Fruit fly (Drosophila melanogaster) whole organism, embryonic: ENCODE measurements around the gene CG9171.

Source experiments
- Awh ChIP-seq: fragments of 200-800 bp; sonication (Bioruptor generic); IDR thresholded peaks from 2 replicates; pipeline ENCODE4, ENCODE4 v1.3.6; 2022; ENCODE audit warnings: missing biosample characterization, missing genetic modification characterization
- Blimp-1 ChIP-seq: fragments of 200-800 bp; sonication (Bioruptor generic); optimal IDR thresholded peaks from 3 replicates; lab custom pipeline; 2018; ENCODE audit warnings: missing biosample characterization, missing genetic modification characterization, mild to moderate bottlenecking, moderate library complexity, missing genetic modification reagents
- BtbVII ChIP-seq: fragments of 200-800 bp; sonication (Bioruptor generic); optimal IDR thresholded peaks from 3 replicates; lab custom pipeline; 2017; ENCODE audit warnings: missing biosample characterization, mild to moderate bottlenecking, missing genetic modification characterization
- CG10147 ChIP-seq: fragments of 200-800 bp; sonication (Bioruptor generic); optimal IDR thresholded peaks from 2 replicates; lab custom pipeline; 2019; ENCODE audit warnings: missing biosample characterization, mild to moderate bottlenecking, missing genetic modification characterization, moderate library complexity
- CG1024 ChIP-seq: fragments of 200-800 bp; sonication (Bioruptor generic); IDR thresholded peaks from 2 replicates; pipeline ENCODE4 v1.3.6; 2022; ENCODE audit warnings: missing biosample characterization, missing genetic modification characterization
- CG10274 ChIP-seq: fragments of 200-800 bp; sonication (Bioruptor generic); optimal IDR thresholded peaks from 3 replicates; lab custom pipeline; 2017; ENCODE audit warnings: missing biosample characterization, mild to moderate bottlenecking, missing genetic modification characterization
- CG11085 ChIP-seq: fragments of 200-800 bp; sonication (Bioruptor generic); IDR thresholded peaks from 2 replicates; pipeline ENCODE4 v1.3.6; 2022; ENCODE audit warnings: missing biosample characterization, missing genetic modification characterization
- CG12942 ChIP-seq: fragments of 200-800 bp; sonication (Bioruptor generic); optimal IDR thresholded peaks from 3 replicates; lab custom pipeline; 2016; ENCODE audit warnings: missing biosample characterization, missing genetic modification characterization
- CG14441 ChIP-seq: fragments of 200-800 bp; sonication (Bioruptor generic); IDR thresholded peaks from 2 replicates; pipeline ENCODE4 v1.3.6; 2022; ENCODE audit warnings: missing biosample characterization, missing genetic modification characterization
- CG14860 ChIP-seq: fragments of 200-800 bp; sonication (Bioruptor generic); IDR thresholded peaks from 3 replicates; pipeline ENCODE4 v1.3.6; 2022; ENCODE audit warnings: missing biosample characterization, missing genetic modification characterization; ENCODE audit not compliant: partially characterized antibody
- CG15073 ChIP-seq: fragments of 200-800 bp; sonication (Bioruptor generic); optimal IDR thresholded peaks from 2 replicates; lab custom pipeline; 2016; ENCODE audit warnings: missing biosample characterization, missing genetic modification characterization
- CG1529 ChIP-seq: fragments of 200-800 bp; sonication (Bioruptor generic); optimal IDR thresholded peaks from 3 replicates; lab custom pipeline; 2018; ENCODE audit warnings: missing biosample characterization, missing genetic modification characterization
- CG15479 ChIP-seq: fragments of 200-800 bp; sonication (Bioruptor generic); optimal IDR thresholded peaks from 3 replicates; lab custom pipeline; 2019; ENCODE audit warnings: missing biosample characterization, mild to moderate bottlenecking, missing genetic modification characterization, moderate library complexity
- CG16863 ChIP-seq: fragments of 200-800 bp; sonication (Bioruptor generic); optimal IDR thresholded peaks from 3 replicates; lab custom pipeline; 2016; ENCODE audit warnings: missing biosample characterization, missing genetic modification characterization
- CG17361 ChIP-seq: fragments of 200-800 bp; sonication (Bioruptor generic); IDR thresholded peaks from 3 replicates; pipeline ENCODE4 v1.3.6; 2022; ENCODE audit warnings: missing biosample characterization, missing genetic modification characterization
- CG2199 ChIP-seq: fragments of 200-800 bp; sonication (Bioruptor generic); IDR thresholded peaks from 3 replicates; pipeline ENCODE4 v1.3.6; 2022; ENCODE audit warnings: missing biosample characterization, missing genetic modification characterization
- CG42726 ChIP-seq: fragments of 200-800 bp; sonication (Bioruptor generic); IDR thresholded peaks from 2 replicates; pipeline ENCODE4 v1.3.6; 2022; ENCODE audit warnings: missing biosample characterization, missing genetic modification characterization; ENCODE audit not compliant: partially characterized antibody
- CG4424 ChIP-seq: fragments of 200-800 bp; sonication (Bioruptor generic); optimal IDR thresholded peaks from 3 replicates; lab custom pipeline; 2016; ENCODE audit warnings: missing biosample characterization, missing genetic modification characterization
- CG9437 ChIP-seq: fragments of 200-800 bp; sonication (Bioruptor generic); optimal IDR thresholded peaks from 2 replicates; lab custom pipeline; 2018; ENCODE audit warnings: missing biosample characterization, mild to moderate bottlenecking, missing genetic modification characterization
- CG9609 ChIP-seq: fragments of 200-800 bp; sonication (Bioruptor generic); optimal IDR thresholded peaks from 3 replicates; lab custom pipeline; 2016; ENCODE audit warnings: missing biosample characterization, missing genetic modification characterization
- CoRest ChIP-seq: fragments of 200-800 bp; sonication (Bioruptor generic); optimal IDR thresholded peaks from 3 replicates; lab custom pipeline; 2018; ENCODE audit warnings: missing biosample characterization, mild to moderate bottlenecking, missing genetic modification characterization, moderate library complexity
- CrebB ChIP-seq: fragments of 200-800 bp; sonication (Bioruptor generic); optimal IDR thresholded peaks from 3 replicates; lab custom pipeline; 2018; ENCODE audit warnings: missing biosample characterization, mild to moderate bottlenecking, missing genetic modification characterization
- D19B ChIP-seq: fragments of 200-800 bp; sonication (Bioruptor generic); optimal IDR thresholded peaks from 2 replicates; lab custom pipeline; 2017; ENCODE audit warnings: missing biosample characterization, mild to moderate bottlenecking, missing genetic modification characterization
- Elba2 ChIP-seq: fragments of 200-800 bp; sonication (Bioruptor generic); optimal IDR thresholded peaks from 3 replicates; lab custom pipeline; 2016; ENCODE audit warnings: missing biosample characterization, missing genetic modification characterization
- Gug ChIP-seq: fragments of 200-800 bp; sonication (Bioruptor generic); IDR thresholded peaks from 4 replicates; pipeline ENCODE4 v1.3.6; 2022; ENCODE audit warnings: missing biosample characterization, missing genetic modification characterization
- HmgZ ChIP-seq: fragments of 200-800 bp; sonication (Bioruptor generic); optimal IDR thresholded peaks from 2 replicates; lab custom pipeline; 2018; ENCODE audit warnings: missing biosample characterization, mild to moderate bottlenecking, missing genetic modification characterization
- Hr78 ChIP-seq, 2 experiments: fragments of 200-800 bp in 1 of 2; fragments of >200 bp in 1 of 2; sonication (Bioruptor generic) in 1 of 2; optimal IDR thresholded peaks; 2 replicates each; lab custom pipeline; 2017 to 2019; ENCODE audit warnings: missing biosample characterization in 2 of 2, missing genetic modification characterization in 2 of 2, mild to moderate bottlenecking in 1 of 2, moderate library complexity in 1 of 2
- Jarid2 ChIP-seq: fragments of 200-800 bp; sonication (Bioruptor generic); optimal IDR thresholded peaks from 3 replicates; lab custom pipeline; 2017; ENCODE audit warnings: mild to moderate bottlenecking, missing biosample characterization, missing genetic modification reagents, missing genetic modification characterization
- Lpt ChIP-seq: fragments of >200 bp; optimal IDR thresholded peaks from 2 replicates; lab custom pipeline; 2018; ENCODE audit warnings: missing biosample characterization, missing genetic modification characterization
- NC2β ChIP-seq: fragments of 200-800 bp; sonication (Bioruptor generic); optimal IDR thresholded peaks from 2 replicates; lab custom pipeline; 2016; ENCODE audit warnings: missing biosample characterization, missing genetic modification characterization
- Nf-YA ChIP-seq: fragments of 200-800 bp; sonication (Bioruptor generic); IDR thresholded peaks from 2 replicates; pipeline ENCODE4 v1.3.6; 2022; ENCODE audit warnings: missing biosample characterization, missing genetic modification characterization
- Sin3A ChIP-seq: fragments of >200 bp; optimal IDR thresholded peaks from 2 replicates; lab custom pipeline; 2018
- Sox102F ChIP-seq: fragments of 200-800 bp; sonication (Bioruptor generic); optimal IDR thresholded peaks from 2 replicates; lab custom pipeline; 2018; ENCODE audit warnings: missing biosample characterization, mild to moderate bottlenecking, missing genetic modification characterization, moderate library complexity
- Usf ChIP-seq: fragments of 200-800 bp; sonication (Bioruptor generic); optimal IDR thresholded peaks from 2 replicates; lab custom pipeline; 2017; ENCODE audit warnings: missing genotype, missing biosample characterization, missing genetic modification characterization
- az2 ChIP-seq: fragments of 200-800 bp; sonication (Bioruptor generic); optimal IDR thresholded peaks from 3 replicates; lab custom pipeline; 2016; ENCODE audit warnings: missing biosample characterization, missing genetic modification characterization
- bbx ChIP-seq: fragments of 200-800 bp; sonication (Bioruptor generic); IDR thresholded peaks from 2 replicates; pipeline ENCODE4 v1.3.6; 2022; ENCODE audit warnings: missing biosample characterization, missing genetic modification characterization; ENCODE audit not compliant: partially characterized antibody
- danr ChIP-seq: fragments of 200-800 bp; sonication (Bioruptor generic); IDR thresholded peaks from 2 replicates; pipeline ENCODE4 v1.3.6; 2022; ENCODE audit warnings: missing biosample characterization, missing genetic modification characterization
- en ChIP-seq: fragments of 200-800 bp; sonication (Bioruptor generic); optimal IDR thresholded peaks from 2 replicates; lab custom pipeline; 2016; ENCODE audit warnings: missing biosample characterization, missing genetic modification characterization
- gce ChIP-seq: fragments of 200-800 bp; sonication (Bioruptor generic); IDR thresholded peaks from 3 replicates; pipeline ENCODE4 v1.3.6; 2022; ENCODE audit warnings: missing biosample characterization, missing genetic modification characterization
- hbn ChIP-seq: fragments of 200-800 bp; sonication (Bioruptor generic); IDR thresholded peaks from 2 replicates; pipeline ENCODE4 v1.3.6; 2022; ENCODE audit warnings: missing biosample characterization, missing genetic modification characterization; ENCODE audit not compliant: partially characterized antibody
- insv ChIP-seq, 2 experiments: fragments of 200-800 bp; sonication (Bioruptor generic); optimal IDR thresholded peaks; 3 replicates each; lab custom pipeline; 2016 to 2018; ENCODE audit warnings: missing biosample characterization in 2 of 2, missing genetic modification characterization in 2 of 2
- inv ChIP-seq: fragments of 200-800 bp; sonication (Bioruptor generic); IDR thresholded peaks from 2 replicates; pipeline ENCODE4 v1.3.6; 2022; ENCODE audit warnings: missing biosample characterization, missing genetic modification characterization; ENCODE audit not compliant: partially characterized antibody
- knrl ChIP-seq: fragments of 200-800 bp; sonication (Bioruptor generic); IDR thresholded peaks from 3 replicates; pipeline ENCODE4 v1.3.6; 2022; ENCODE audit warnings: missing biosample characterization, missing genetic modification characterization; ENCODE audit not compliant: partially characterized antibody
- pan ChIP-seq, 4 experiments: fragments of >200 bp in 3 of 4; fragments of 200-800 bp in 1 of 4; sonication (Bioruptor generic) in 1 of 4; optimal IDR thresholded peaks in 3 of 4; IDR thresholded peaks in 1 of 4; 2 replicates each; pipeline versions ENCODE4 v1.3.6 to Lab custom; 2017 to 2022; ENCODE audit warnings: missing biosample characterization in 2 of 4, missing genetic modification characterization in 2 of 4, mixed read lengths in 1 of 4
- psq ChIP-seq: fragments of 200-800 bp; sonication (Bioruptor generic); optimal IDR thresholded peaks from 2 replicates; lab custom pipeline; 2017; ENCODE audit warnings: missing biosample characterization, missing genetic modification characterization
- tna ChIP-seq: fragments of 200-800 bp; sonication (Bioruptor generic); IDR thresholded peaks from 2 replicates; pipeline ENCODE4 v1.3.6; 2022; ENCODE audit warnings: missing biosample characterization, missing genetic modification characterization; ENCODE audit not compliant: partially characterized antibody
- trem ChIP-seq: fragments of 200-800 bp; optimal IDR thresholded peaks from 3 replicates; lab custom pipeline; 2019; ENCODE audit warnings: missing biosample characterization, mild to moderate bottlenecking, missing genetic modification characterization, moderate library complexity
- trh ChIP-seq: fragments of 200-800 bp; sonication (Bioruptor generic); optimal IDR thresholded peaks from 2 replicates; lab custom pipeline; 2016; ENCODE audit warnings: missing biosample characterization, missing genetic modification characterization
- z ChIP-seq: fragments of 200-800 bp; sonication (Bioruptor generic); IDR thresholded peaks from 3 replicates; pipeline ENCODE4 v1.3.6; 2022; ENCODE audit warnings: missing biosample characterization, missing genetic modification characterization
- zen ChIP-seq: fragments of 200-800 bp; sonication (Bioruptor generic); optimal IDR thresholded peaks from 3 replicates; lab custom pipeline; 2018; ENCODE audit warnings: missing biosample characterization, mild to moderate bottlenecking, missing genetic modification characterization, moderate library complexity

The CG9171 gene

dm6 chr2L:5771179-5771578 lies 28.9 kb downstream of the CG9171 start (continued):
- TF ChIP-seq trem (tag; lab: Kevin White, UChicago) (no peak), CG11085 (GFP tag; lab: Robert Waterston, UW) (peak; percentile 18; the same call in 1 of the 2 replicates), danr (GFP tag; lab: Robert Waterston, UW) (no peak), hbn (GFP tag; lab: Robert Waterston, UW) (no peak), CG14441 (GFP tag; lab: Robert Waterston, UW) (peak; percentile 44; the same call in 1 of the 2 replicates), Awh (GFP tag; lab: Robert Waterston, UW) (no peak), Elba2 (GFP tag; lab: Kevin White, UChicago) (no peak), Usf (GFP tag; lab: Kevin White, UChicago) (no peak), Sin3A (lab: Kevin White, UChicago) (no peak), CrebB (tag; lab: Kevin White, UChicago) (no peak), CG42726 (GFP tag; lab: Robert Waterston, UW) (peak; percentile 92), CG9437 (no peak), CG10274 (GFP tag; lab: Kevin White, UChicago) (no peak), CG14860 (0 out of 3 replicates have a peak, but pooled peaks have one; percentile 55), CG2199 (GFP tag; lab: Robert Waterston, UW) (no peak), NC2β (GFP tag; lab: Kevin White, UChicago) (no peak), pan (optimal IDR thresholded peaks at IDR 0.05; lab: Kevin White, UChicago) (no peak), pan (GFP tag; optimal IDR thresholded peaks at IDR 0.05 in 1 of 2, IDR thresholded peaks at IDR 0.05 in 1 of 2) (no peak), Gug (GFP tag; lab: Robert Waterston, UW) (peak; percentile 58; the same call in 3 of the 4 replicates), z (GFP tag; lab: Robert Waterston, UW) (no peak), CG9609 (GFP tag; lab: Kevin White, UChicago) (peak; percentile 1), knrl (GFP tag; lab: Robert Waterston, UW) (peak; percentile 77), Jarid2 (GFP tag; lab: Kevin White, UChicago) (no peak), en (GFP tag; lab: Kevin White, UChicago) (no peak), CG17361 (GFP tag; lab: Robert Waterston, UW) (peak; percentile 54; the same call in 2 of the 3 replicates), CoRest (tag; lab: Kevin White, UChicago) (no peak), psq (GFP tag; lab: Kevin White, UChicago) (no peak), Hr78 (GFP tag; optimal IDR thresholded peaks at IDR 0.05; lab: Kevin White, UChicago) (no peak), Lpt (GFP tag; lab: Kevin White, UChicago) (no peak), CG15073 (GFP tag; lab: Kevin White, UChicago) (no peak), az2 (GFP tag; lab: Kevin White, UChicago) (peak; percentile 39), trh (no peak), CG15479 (GFP tag; lab: Kevin White, UChicago) (no peak), gce (GFP tag; lab: Robert Waterston, UW) (no peak), tna (peak; percentile 39; the same call in 1 of the 2 replicates), CG12942 (GFP tag; lab: Kevin White, UChicago) (no peak), zen (tag; lab: Kevin White, UChicago) (no peak), CG16863 (GFP tag; lab: Kevin White, UChicago) (peak; percentile 6), CG1529 (GFP tag; lab: Kevin White, UChicago) (no peak), Sox102F (GFP tag; lab: Kevin White, UChicago) (peak; percentile 35), BtbVII (GFP tag; lab: Kevin White, UChicago) (no peak), CG4424 (GFP tag; lab: Kevin White, UChicago) (peak; percentile 41), CG1024 (0 out of 2 replicates have a peak, but pooled peaks have one; percentile 4), Blimp-1 (GFP tag; lab: Kevin White, UChicago) (no peak), D19B (GFP tag; lab: Kevin White, UChicago) (no peak), inv (GFP tag; lab: Robert Waterston, UW) (peak; percentile 58; the same call in 1 of the 2 replicates), HmgZ (peak; percentile 45), bbx (GFP tag; lab: Robert Waterston, UW) (peak; percentile 50), Nf-YA (GFP tag; lab: Robert Waterston, UW) (no peak), insv (GFP tag; optimal IDR thresholded peaks at IDR 0.05; lab: Kevin White, UChicago) (no peak), CG10147 (GFP tag; lab: Kevin White, UChicago) (no peak)
